Fruit fly (Drosophila melanogaster): ENCODE results near the gene CG34250.

The CG34250 gene

DNA sequence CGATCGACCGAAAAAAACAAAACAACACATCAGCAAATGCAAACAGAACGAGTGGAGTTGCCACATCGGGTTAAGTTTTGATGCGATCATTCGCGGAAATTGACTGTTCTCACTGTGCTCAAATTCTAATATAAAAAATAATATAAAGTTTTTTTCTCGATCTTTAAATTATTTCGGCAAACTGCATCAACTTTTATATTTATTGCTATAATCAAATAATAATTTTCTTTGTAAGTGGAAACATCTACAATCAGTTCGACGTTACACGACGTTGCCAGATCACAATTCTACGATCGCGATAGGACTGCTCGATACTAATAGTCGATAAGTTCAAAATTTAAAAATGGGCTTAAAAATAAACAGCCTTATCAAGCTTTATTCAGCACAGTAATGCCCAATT, 47.2 kb upstream of the CG34250 start, which contains the start of gene Gorab (continued):
- TF ChIP-seq CG2202 (tag; optimal IDR thresholded peaks at IDR 0.05) (peak; percentile 57), sqz (GFP tag; optimal IDR thresholded peaks at IDR 0.05) (peak; percentile 44), grau (tag; optimal IDR thresholded peaks at IDR 0.05) (peak; percentile 85), Dip2 (GFP tag; IDR thresholded peaks at IDR 0.05) (peak; percentile 63; the same call in 1 of the 2 replicates), Max (GFP tag; optimal IDR thresholded peaks at IDR 0.05) (peak; percentile 87), fd64A (GFP tag; optimal IDR thresholded peaks at IDR 0.05) (no peak), CG30403 (GFP tag; optimal IDR thresholded peaks at IDR 0.05) (peak; percentile 84), tna (GFP tag; IDR thresholded peaks at IDR 0.05; ENCODE audit: partially characterized antibody) (no peak), CG10979 (tag; optimal IDR thresholded peaks at IDR 0.05) (peak; percentile 77), twi (tag; optimal IDR thresholded peaks at IDR 0.05) (peak; percentile 67), chm (GFP tag; IDR thresholded peaks at IDR 0.05) (peak; percentile 89), Nf-YB (GFP tag; optimal IDR thresholded peaks at IDR 0.05) (peak; percentile 53), sc (optimal IDR thresholded peaks at IDR 0.05) (no peak), sc (GFP tag; optimal IDR thresholded peaks at IDR 0.05) (peak; percentile 78), esg (GFP tag; conservative IDR thresholded peaks at IDR 0.05) (peak; percentile 96), Spps (tag; optimal IDR thresholded peaks at IDR 0.05) (peak; percentile 74), CG1647 (GFP tag; optimal IDR thresholded peaks at IDR 0.05) (peak; percentile 70), CG12744 (GFP tag; optimal IDR thresholded peaks at IDR 0.05) (peak; percentile 81), knrl (GFP tag; IDR thresholded peaks at IDR 0.05; ENCODE audit: partially characterized antibody) (peak; percentile 66), wdn (GFP tag; IDR thresholded peaks at IDR 0.05) (0 out of 2 replicates have a peak, but pooled peaks have one; percentile 23), Mes4 (GFP tag; optimal IDR thresholded peaks at IDR 0.05) (peak; percentile 58), Scr (GFP tag; IDR thresholded peaks at IDR 0.05; ENCODE audit: partially characterized antibody) (peak; percentile 57), tap (tag; optimal IDR thresholded peaks at IDR 0.05) (peak; percentile 69), jing (GFP tag; optimal IDR thresholded peaks at IDR 0.05) (peak; percentile 64), mld (GFP tag; IDR thresholded peaks at IDR 0.05; ENCODE audit: partially characterized antibody) (no peak), Dek (tag; optimal IDR thresholded peaks at IDR 0.05) (peak; percentile 62), BEAF-32 (GFP tag; optimal IDR thresholded peaks at IDR 0.05) (peak; percentile 76), CG8290 (GFP tag; optimal IDR thresholded peaks at IDR 0.05) (peak; percentile 85), CG8290 (tag; optimal IDR thresholded peaks at IDR 0.05) (peak in 1 of 2 experiments; percentile 57), chn (GFP tag; optimal IDR thresholded peaks at IDR 0.05) (peak; percentile 90), jigr1 (GFP tag; IDR thresholded peaks at IDR 0.05) (peak; percentile 89), CG6254 (GFP tag; optimal IDR thresholded peaks at IDR 0.05) (peak; percentile 51), CG10565 (GFP tag; optimal IDR thresholded peaks at IDR 0.05) (no peak), Vsx1 (GFP tag; optimal IDR thresholded peaks at IDR 0.05) (peak; percentile 87), Gsc (GFP tag; IDR thresholded peaks at IDR 0.05) (peak; percentile 89), CTCF (GFP tag; optimal IDR thresholded peaks at IDR 0.05) (peak; percentile 17), Oaz (GFP tag; IDR thresholded peaks at IDR 0.05) (peak; percentile 80), Usf (GFP tag; optimal IDR thresholded peaks at IDR 0.05) (peak; percentile 78), CG8478 (optimal IDR thresholded peaks at IDR 0.05) (no peak), CG15479 (GFP tag; optimal IDR thresholded peaks at IDR 0.05) (no peak), Lhr (GFP tag; optimal IDR thresholded peaks at IDR 0.05) (peak; percentile 83), CG8388 (GFP tag; optimal IDR thresholded peaks at IDR 0.05) (peak; percentile 67), Chrac-16 (GFP tag; optimal IDR thresholded peaks at IDR 0.05) (peak; percentile 92), CG3407 (GFP tag; optimal IDR thresholded peaks at IDR 0.05) (peak; percentile 49), CG17912 (GFP tag; optimal IDR thresholded peaks at IDR 0.05) (peak; percentile 40), CG16779 (GFP tag; IDR thresholded peaks at IDR 0.05) (peak; percentile 71), ERR (GFP tag; optimal IDR thresholded peaks at IDR 0.05) (peak; percentile 32), CG9437 (GFP tag; optimal IDR thresholded peaks at IDR 0.05) (peak; percentile 58), HLH54F (GFP tag; optimal IDR thresholded peaks at IDR 0.05) (peak; percentile 81), CG11695 (GFP tag; IDR thresholded peaks at IDR 0.05) (peak; percentile 91), yki (optimal IDR thresholded peaks at IDR 0.05) (no peak), Optix (GFP tag; IDR thresholded peaks at IDR 0.05) (peak; percentile 92)
